Worm (Caenorhabditis elegans) whole organism, L4/young adult: Measurements from ENCODE around the gene cnp-2.

ENCODE experiments used
- dao-5 ChIP-seq: sonication (generic microtip); optimal IDR thresholded peaks from 2 replicates; lab custom pipeline; 2016; ENCODE audit warnings: missing genotype, missing genetic modification characterization, moderate library complexity, missing compliant biosample characterization
- him-1 ChIP-seq: sonication (generic microtip); optimal IDR thresholded peaks from 2 replicates; lab custom pipeline; 2016; ENCODE audit warnings: missing genotype, missing genetic modification reagents, missing genetic modification characterization, missing compliant biosample characterization

DNA sequence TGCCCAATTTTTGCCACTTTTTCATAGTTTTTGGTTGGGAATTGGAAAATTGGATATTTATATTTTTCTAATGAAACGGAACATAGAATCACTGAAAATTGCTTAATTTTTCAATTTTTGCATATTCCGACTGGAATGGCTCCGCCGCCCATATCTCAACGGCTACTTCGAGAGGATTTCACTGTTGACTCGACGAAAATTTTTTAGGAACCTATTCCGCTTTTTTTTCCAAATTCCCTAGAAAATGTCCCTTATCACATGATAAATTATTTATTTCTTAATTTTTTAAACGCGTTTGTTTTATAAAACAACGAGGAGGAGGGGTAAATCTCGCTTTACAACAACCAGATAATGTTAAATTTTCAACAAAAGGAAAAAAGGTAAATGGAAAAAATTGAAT is 33.9 kb upstream of the cnp-2 start:
- TF ChIP-seq him-1 (tag; lab: Kevin White, UChicago) = no peak
- TF ChIP-seq dao-5 = no peak
